Fruit fly (Drosophila melanogaster) whole organism, embryonic: ENCODE data around the gene Oatp26F.

Experiments used
- Awh ChIP-seq: fragments of 200-800 bp; sonication (Bioruptor generic); IDR thresholded peaks from 2 replicates; pipeline ENCODE4, ENCODE4 v1.3.6; 2022; ENCODE audit warnings: missing biosample characterization, missing genetic modification characterization
- B-H2 ChIP-seq: fragments of 200-800 bp; sonication (Bioruptor generic); optimal IDR thresholded peaks from 2 replicates; lab custom pipeline; 2018; ENCODE audit warnings: missing biosample characterization, mild to moderate bottlenecking, missing genetic modification characterization
- CG12071 ChIP-seq: fragments of 200-800 bp; sonication (Bioruptor generic); optimal IDR thresholded peaks from 3 replicates; lab custom pipeline; 2018; ENCODE audit warnings: missing biosample characterization, mild to moderate bottlenecking, missing genetic modification characterization
- CG12219 ChIP-seq: fragments of 200-800 bp; sonication (Bioruptor generic); optimal IDR thresholded peaks from 3 replicates; lab custom pipeline; 2018; ENCODE audit warnings: missing biosample characterization, mild to moderate bottlenecking, missing genetic modification characterization
- CG12236 ChIP-seq: fragments of 200-800 bp; sonication (Bioruptor generic); optimal IDR thresholded peaks from 2 replicates; lab custom pipeline; 2016; ENCODE audit warnings: missing biosample characterization, missing genetic modification characterization
- CG15514 ChIP-seq: fragments of 200-800 bp; sonication (Bioruptor generic); optimal IDR thresholded peaks from 3 replicates; lab custom pipeline; 2017; ENCODE audit warnings: missing biosample characterization, missing genetic modification characterization, mild to moderate bottlenecking, moderate library complexity, missing genetic modification reagents
- CG1602 ChIP-seq: fragments of 200-800 bp; sonication (Bioruptor generic); optimal IDR thresholded peaks from 3 replicates; lab custom pipeline; 2016; ENCODE audit warnings: missing biosample characterization, missing genetic modification characterization
- CG17328 ChIP-seq: fragments of 200-800 bp; sonication (Bioruptor generic); IDR thresholded peaks from 2 replicates; pipeline ENCODE4 v1.3.6; 2022; ENCODE audit warnings: missing biosample characterization, missing genetic modification characterization
- CG18476 ChIP-seq: fragments of 200-800 bp; sonication (Bioruptor generic); optimal IDR thresholded peaks from 2 replicates; lab custom pipeline; 2016; ENCODE audit warnings: missing biosample characterization, mild to moderate bottlenecking, missing genetic modification characterization
- CG2120 ChIP-seq: fragments of 200-800 bp; sonication (Bioruptor generic); optimal IDR thresholded peaks from 3 replicates; lab custom pipeline; 2016; ENCODE audit warnings: missing biosample characterization, missing genetic modification characterization
- CG30020 ChIP-seq: fragments of 200-800 bp; optimal IDR thresholded peaks from 2 replicates; lab custom pipeline; 2019; ENCODE audit warnings: missing biosample characterization, mild to moderate bottlenecking, missing genetic modification characterization, moderate library complexity
- CG3065 ChIP-seq: fragments of 200-800 bp; sonication (Bioruptor generic); optimal IDR thresholded peaks from 2 replicates; lab custom pipeline; 2016; ENCODE audit warnings: missing biosample characterization, missing genetic modification characterization
- CG33213 ChIP-seq: fragments of 200-800 bp; sonication (Bioruptor generic); optimal IDR thresholded peaks from 3 replicates; lab custom pipeline; 2016; ENCODE audit warnings: missing biosample characterization, missing genetic modification characterization
- CG3407 ChIP-seq: fragments of 200-800 bp; sonication (Bioruptor generic); optimal IDR thresholded peaks from 2 replicates; lab custom pipeline; 2018; ENCODE audit warnings: missing biosample characterization, mild to moderate bottlenecking, missing genetic modification characterization
- CG3995 ChIP-seq: fragments of 200-800 bp; sonication (Bioruptor generic); optimal IDR thresholded peaks from 3 replicates; lab custom pipeline; 2016; ENCODE audit warnings: missing biosample characterization, missing genetic modification characterization
- CG42726 ChIP-seq: fragments of 200-800 bp; sonication (Bioruptor generic); IDR thresholded peaks from 2 replicates; pipeline ENCODE4 v1.3.6; 2022; ENCODE audit warnings: missing biosample characterization, missing genetic modification characterization; ENCODE audit not compliant: partially characterized antibody
- CG5953 ChIP-seq: fragments of 200-800 bp; sonication (Bioruptor generic); IDR thresholded peaks from 2 replicates; pipeline ENCODE4 v1.3.6; 2022; ENCODE audit warnings: missing biosample characterization, missing genetic modification characterization
- CG6683 ChIP-seq: fragments of 200-800 bp; sonication (Bioruptor generic); optimal IDR thresholded peaks from 2 replicates; lab custom pipeline; 2017; ENCODE audit warnings: missing biosample characterization, mild to moderate bottlenecking, missing genetic modification characterization, missing genetic modification reagents
- CG8388 ChIP-seq: fragments of 200-800 bp; sonication (Bioruptor generic); optimal IDR thresholded peaks from 2 replicates; lab custom pipeline; 2019; ENCODE audit warnings: missing biosample characterization, mild to moderate bottlenecking, missing genetic modification characterization, moderate library complexity
- CG9215 ChIP-seq: fragments of 200-800 bp; sonication (Bioruptor generic); IDR thresholded peaks from 2 replicates; pipeline ENCODE4 v1.3.6; 2022; ENCODE audit warnings: missing biosample characterization, missing genetic modification characterization
- Camta ChIP-seq: fragments of 200-800 bp; sonication (Bioruptor generic); optimal IDR thresholded peaks from 2 replicates; lab custom pipeline; 2016; ENCODE audit warnings: missing biosample characterization, missing genetic modification characterization
- D19A ChIP-seq: fragments of 200-800 bp; optimal IDR thresholded peaks from 3 replicates; lab custom pipeline; 2019; ENCODE audit warnings: missing biosample characterization, mild to moderate bottlenecking, missing genetic modification characterization, moderate library complexity
- Doc2 ChIP-seq: fragments of 200-800 bp; sonication (Bioruptor generic); IDR thresholded peaks from 2 replicates; pipeline ENCODE4 v1.3.6; 2022; ENCODE audit warnings: missing biosample characterization, missing genetic modification characterization
- HmgD ChIP-seq: fragments of 200-800 bp; sonication (Bioruptor generic); optimal IDR thresholded peaks from 3 replicates; lab custom pipeline; 2016; ENCODE audit warnings: missing biosample characterization, missing genetic modification characterization
- Max ChIP-seq: fragments of 200-800 bp; sonication (Bioruptor generic); optimal IDR thresholded peaks from 2 replicates; lab custom pipeline; 2016; ENCODE audit warnings: missing biosample characterization, mild to moderate bottlenecking, missing genetic modification characterization
- Mes4 ChIP-seq: fragments of 200-800 bp; sonication (Bioruptor generic); optimal IDR thresholded peaks from 2 replicates; lab custom pipeline; 2016; ENCODE audit warnings: missing biosample characterization, missing genetic modification characterization
- NC2α ChIP-seq: fragments of 200-800 bp; sonication (Bioruptor generic); optimal IDR thresholded peaks from 2 replicates; lab custom pipeline; 2016; ENCODE audit warnings: missing biosample characterization, missing genetic modification characterization
- NFAT ChIP-seq: fragments of 200-800 bp; sonication (Bioruptor generic); IDR thresholded peaks from 2 replicates; pipeline ENCODE4 v1.3.6; 2022; ENCODE audit warnings: missing biosample characterization, missing genetic modification characterization
- NfI ChIP-seq: fragments of 200-800 bp; sonication (Bioruptor generic); optimal IDR thresholded peaks from 3 replicates; lab custom pipeline; 2018; ENCODE audit warnings: missing biosample characterization, mild to moderate bottlenecking, missing genetic modification characterization, moderate library complexity
- Optix ChIP-seq: fragments of 200-800 bp; sonication (Bioruptor generic); IDR thresholded peaks from 3 replicates; pipeline ENCODE4 v1.3.6; 2022; ENCODE audit warnings: missing biosample characterization, missing genetic modification characterization
- ash1 ChIP-seq: fragments of 200-800 bp; sonication (Bioruptor generic); optimal IDR thresholded peaks from 2 replicates; lab custom pipeline; 2018; ENCODE audit warnings: missing biosample characterization, mild to moderate bottlenecking, missing genetic modification characterization
- bigmax ChIP-seq: fragments of 200-800 bp; sonication (Bioruptor generic); optimal IDR thresholded peaks from 2 replicates; lab custom pipeline; 2018; ENCODE audit warnings: missing biosample characterization, mild to moderate bottlenecking, missing genetic modification characterization
- chif ChIP-seq, 2 experiments: fragments of 200-800 bp; sonication (Bioruptor generic); optimal IDR thresholded peaks; 3 replicates each; lab custom pipeline; 2016; ENCODE audit warnings: missing biosample characterization in 2 of 2, missing genetic modification characterization in 2 of 2
- ci ChIP-seq: fragments of 200-800 bp; sonication (Bioruptor generic); IDR thresholded peaks from 3 replicates; pipeline ENCODE4 v1.3.6; 2022; ENCODE audit warnings: missing biosample characterization, missing genetic modification characterization
- crol ChIP-seq: fragments of 200-800 bp; sonication (Bioruptor generic); IDR thresholded peaks from 2 replicates; pipeline ENCODE4 v1.3.6; 2022; ENCODE audit warnings: missing biosample characterization, missing genetic modification characterization
- dimm ChIP-seq: fragments of 200-800 bp; sonication (Bioruptor generic); IDR thresholded peaks from 2 replicates; pipeline ENCODE4 v1.3.6; 2022; ENCODE audit warnings: missing biosample characterization, missing genetic modification characterization
- esg ChIP-seq: fragments of 200-800 bp; sonication (Bioruptor generic); conservative IDR thresholded peaks from 2 replicates; pipeline ENCODE4 v1.3.6; 2022; ENCODE audit warnings: missing biosample characterization, missing genetic modification characterization
- gcm ChIP-seq: fragments of 200-800 bp; sonication (Bioruptor generic); optimal IDR thresholded peaks from 2 replicates; lab custom pipeline; 2019; ENCODE audit warnings: missing biosample characterization, mild to moderate bottlenecking, missing genetic modification characterization, moderate library complexity
- her ChIP-seq: fragments of 200-800 bp; sonication (Bioruptor generic); optimal IDR thresholded peaks from 2 replicates; lab custom pipeline; 2016; ENCODE audit warnings: missing biosample characterization, missing genetic modification characterization
- insv ChIP-seq, 2 experiments: fragments of 200-800 bp; sonication (Bioruptor generic); optimal IDR thresholded peaks; 3 replicates each; lab custom pipeline; 2016 to 2018; ENCODE audit warnings: missing biosample characterization in 2 of 2, missing genetic modification characterization in 2 of 2
- jing ChIP-seq: fragments of 200-800 bp; sonication (Bioruptor generic); optimal IDR thresholded peaks from 2 replicates; lab custom pipeline; 2018; ENCODE audit warnings: missing biosample characterization, mild to moderate bottlenecking, missing genetic modification characterization
- nmo ChIP-seq: fragments of 200-800 bp; sonication (Bioruptor generic); optimal IDR thresholded peaks from 2 replicates; lab custom pipeline; 2018; ENCODE audit warnings: missing biosample characterization, mild to moderate bottlenecking, missing genetic modification characterization, moderate library complexity
- peb ChIP-seq: fragments of 200-800 bp; sonication (Bioruptor generic); IDR thresholded peaks from 2 replicates; pipeline ENCODE4 v1.3.6; 2022; ENCODE audit warnings: missing biosample characterization, missing genetic modification characterization
- ranshi ChIP-seq: fragments of 200-800 bp; sonication (Bioruptor generic); IDR thresholded peaks from 2 replicates; pipeline ENCODE4 v1.3.6; 2022; ENCODE audit warnings: missing biosample characterization, missing genetic modification characterization
- salm ChIP-seq: fragments of 200-800 bp; sonication (Bioruptor generic); optimal IDR thresholded peaks from 2 replicates; lab custom pipeline; 2018; ENCODE audit warnings: missing biosample characterization, mild to moderate bottlenecking, missing genetic modification characterization
- sima ChIP-seq: fragments of 200-800 bp; sonication (Bioruptor generic); optimal IDR thresholded peaks from 2 replicates; lab custom pipeline; 2016; ENCODE audit warnings: missing biosample characterization, missing genetic modification characterization
- trem ChIP-seq: fragments of 200-800 bp; optimal IDR thresholded peaks from 3 replicates; lab custom pipeline; 2019; ENCODE audit warnings: missing biosample characterization, mild to moderate bottlenecking, missing genetic modification characterization, moderate library complexity
- twi ChIP-seq: fragments of 200-800 bp; optimal IDR thresholded peaks from 2 replicates; lab custom pipeline; 2019; ENCODE audit warnings: missing biosample characterization, mild to moderate bottlenecking, missing genetic modification characterization, moderate library complexity
- yki ChIP-seq: fragments of >200 bp; optimal IDR thresholded peaks from 3 replicates; lab custom pipeline; 2018
- zf30C ChIP-seq: fragments of 200-800 bp; sonication (Bioruptor generic); optimal IDR thresholded peaks from 3 replicates; lab custom pipeline; 2018; ENCODE audit warnings: missing biosample characterization, mild to moderate bottlenecking, missing genetic modification characterization

Oatp26F gene

dm6 chr2L:6610683-6611373, 21.4 kb downstream of the Oatp26F start, which contains the start of gene CG11050 (continued):
- TF ChIP-seq B-H2 (GFP tag; lab: Kevin White, UChicago) (peak; percentile 58), CG5953 (GFP tag; lab: Robert Waterston, UW) (peak; percentile 39; the same call in 1 of the 2 replicates), CG8388 (GFP tag; lab: Kevin White, UChicago) (peak; percentile 69), Max (peak; percentile 83), CG3407 (peak; percentile 41), Doc2 (GFP tag; lab: Robert Waterston, UW) (no peak), jing (peak; percentile 46), insv (GFP tag; optimal IDR thresholded peaks at IDR 0.05; lab: Kevin White, UChicago) (peak in 1 of 2 experiments; percentile 37), Awh (GFP tag; lab: Robert Waterston, UW) (peak; percentile 39; the same call in 1 of the 2 replicates), esg (GFP tag; lab: Robert Waterston, UW) (peak; percentile 35; the same call in 1 of the 2 replicates), NFAT (GFP tag; lab: Robert Waterston, UW) (peak; percentile 81), crol (GFP tag; lab: Robert Waterston, UW) (0 out of 2 replicates have a peak, but pooled peaks have one; percentile 17), trem (tag; lab: Kevin White, UChicago) (peak; percentile 90), CG1602 (GFP tag; lab: Kevin White, UChicago) (peak; percentile 70), CG30020 (tag; lab: Kevin White, UChicago) (peak; percentile 7), her (GFP tag; lab: Kevin White, UChicago) (peak; percentile 90), CG3995 (GFP tag; lab: Kevin White, UChicago) (peak; percentile 21), NfI (peak; percentile 70), ci (peak; percentile 88), Optix (GFP tag; lab: Robert Waterston, UW) (peak; percentile 55), CG12071 (GFP tag; lab: Kevin White, UChicago) (peak; percentile 80), peb (no peak), twi (peak; percentile 48), Camta (peak; percentile 77), CG42726 (GFP tag; lab: Robert Waterston, UW) (peak; percentile 75), CG15514 (GFP tag; lab: Kevin White, UChicago) (peak; percentile 91), HmgD (GFP tag; lab: Kevin White, UChicago) (peak; percentile 97), D19A (tag; lab: Kevin White, UChicago) (peak; percentile 60), CG2120 (peak; percentile 91), ash1 (GFP tag; lab: Kevin White, UChicago) (peak; percentile 60), sima (GFP tag; lab: Kevin White, UChicago) (peak; percentile 19), dimm (GFP tag; lab: Robert Waterston, UW) (no peak), Mes4 (GFP tag; lab: Kevin White, UChicago) (peak; percentile 69), CG6683 (GFP tag; lab: Kevin White, UChicago) (peak; percentile 16), CG12219 (GFP tag; lab: Kevin White, UChicago) (peak; percentile 70), CG12236 (peak; percentile 62), nmo (GFP tag; lab: Kevin White, UChicago) (peak; percentile 77), CG33213 (GFP tag; lab: Kevin White, UChicago) (peak; percentile 97), CG17328 (GFP tag; lab: Robert Waterston, UW) (peak; percentile 73), CG9215 (GFP tag; lab: Robert Waterston, UW) (peak; percentile 48; the same call in 1 of the 2 replicates), salm (tag; lab: Kevin White, UChicago) (peak; percentile 15), chif (GFP tag; optimal IDR thresholded peaks at IDR 0.05; lab: Kevin White, UChicago) (peak; percentile 62 to 86), yki (lab: Kevin White, UChicago) (no peak), CG18476 (GFP tag; lab: Kevin White, UChicago) (peak; percentile 63), ranshi (GFP tag; lab: Robert Waterston, UW) (peak; percentile 76), zf30C (GFP tag; lab: Kevin White, UChicago) (peak; percentile 99), bigmax (GFP tag; lab: Kevin White, UChicago) (peak; percentile 37), gcm (peak; percentile 57), NC2α (GFP tag; lab: Kevin White, UChicago) (peak; percentile 56), CG3065 (GFP tag; lab: Kevin White, UChicago) (peak; percentile 35)
